Fruit fly (Drosophila melanogaster) S2 (cell line): ENCODE measurements around the gene TwdlX.

Experiments
- CG8478 ChIP-seq: fragments of >200 bp; optimal IDR thresholded peaks from 2 replicates; lab custom pipeline; 2018
- CTCF ChIP-seq, 2 experiments: fragments of >200 bp; optimal IDR thresholded peaks; 2 replicates each; lab custom pipeline; 2018

dm6 chrX:16768770-16769169, 37.9 kb downstream of the TwdlX start:
- TF ChIP-seq CTCF (optimal IDR thresholded peaks at IDR 0.05; lab: Kevin White, UChicago) (no peak), CG8478 (lab: Kevin White, UChicago) (no peak)
